Worm (Caenorhabditis elegans) whole organism, L1 larva: Measurements from ENCODE around the gene M28.10.

Experiments used
- F16B12.6 ChIP-seq: fragments of 150-350 bp; optimal IDR thresholded peaks from 2 replicates; lab custom pipeline; 2014; ENCODE audit warnings: missing biosample characterization, missing genetic modification characterization
- aha-1 ChIP-seq: fragments of 150-350 bp; optimal IDR thresholded peaks from 2 replicates; lab custom pipeline; 2014; ENCODE audit warnings: missing biosample characterization, missing genetic modification characterization
- ceh-8 ChIP-seq: fragments of 200-800 bp; sonication (Bioruptor generic); optimal IDR thresholded peaks from 2 replicates; lab custom pipeline; 2018; ENCODE audit warnings: mild to moderate bottlenecking, missing genetic modification characterization, moderate library complexity, missing compliant biosample characterization
- ceh-82 ChIP-seq, 3 experiments: fragments of 150-350 bp in 1 of 3; sonication (generic microtip) in 2 of 3; optimal IDR thresholded peaks; 2 replicates each; lab custom pipeline; 2014 to 2017; ENCODE audit warnings: missing biosample characterization in 3 of 3, missing genetic modification characterization in 3 of 3
- ces-1 ChIP-seq: fragments of 150-350 bp; optimal IDR thresholded peaks from 2 replicates; lab custom pipeline; 2014; ENCODE audit warnings: missing biosample characterization, missing genetic modification reagents, missing genetic modification characterization
- dpl-1 ChIP-seq, 3 experiments: fragments of 150-350 bp in 2 of 3; sonication (generic microtip) in 1 of 3; optimal IDR thresholded peaks; 2 replicates each; lab custom pipeline; 2014 to 2017; ENCODE audit warnings: missing biosample characterization in 3 of 3, missing genetic modification characterization in 3 of 3, missing genetic modification reagents in 3 of 3
- efl-1 ChIP-seq, 4 experiments: fragments of 150-350 bp; optimal IDR thresholded peaks in 3 of 4; peaks in 1 of 4; 1 replicate in 1 of 4; 2 replicates in 3 of 4; lab custom pipeline; 2014; ENCODE audit warnings: missing biosample characterization in 2 of 4, missing genetic modification characterization in 2 of 4, missing genetic modification reagents in 2 of 4
- egl-27 ChIP-seq, 2 experiments: fragments of 150-350 bp in 1 of 2; sonication (generic microtip); optimal IDR thresholded peaks; 3 replicates each; lab custom pipeline; 2017 to 2018; ENCODE audit warnings: missing biosample characterization in 2 of 2, missing genetic modification characterization in 2 of 2, missing genetic modification reagents in 2 of 2
- elt-2 ChIP-seq: sonication (generic microtip); optimal IDR thresholded peaks from 2 replicates; lab custom pipeline; 2016; ENCODE audit warnings: missing genetic modification characterization, mild to moderate bottlenecking, inconsistent platforms, missing compliant biosample characterization, missing genetic modification reagents
- fkh-8 ChIP-seq: sonication (generic microtip); optimal IDR thresholded peaks from 2 replicates; lab custom pipeline; 2016; ENCODE audit warnings: mild to moderate bottlenecking, missing genetic modification characterization, missing compliant biosample characterization
- isw-1 ChIP-seq: fragments of 200-800 bp; sonication (Bioruptor generic); IDR thresholded peaks from 2 replicates; pipeline ENCODE4 v1.3.6; 2022; ENCODE audit warnings: missing genetic modification characterization, missing compliant biosample characterization
- lin-14 ChIP-seq: fragments of 200-800 bp; sonication (Bioruptor generic); optimal IDR thresholded peaks from 2 replicates; lab custom pipeline; 2018; ENCODE audit warnings: mild to moderate bottlenecking, missing genetic modification characterization, moderate library complexity, missing compliant biosample characterization
- lin-15B ChIP-seq: fragments of 150-350 bp; sonication (generic microtip); optimal IDR thresholded peaks from 3 replicates; lab custom pipeline; 2014; ENCODE audit warnings: missing biosample characterization, missing genetic modification characterization
- lin-35 ChIP-seq, 2 experiments: fragments of 150-350 bp; optimal IDR thresholded peaks; 2 replicates each; lab custom pipeline; 2014; ENCODE audit warnings: missing biosample characterization in 2 of 2, missing genetic modification characterization in 2 of 2, missing genetic modification reagents in 2 of 2
- lin-39 ChIP-seq: fragments of 150-350 bp; optimal IDR thresholded peaks from 2 replicates; lab custom pipeline; 2014; ENCODE audit warnings: missing biosample characterization, missing genetic modification reagents, missing genetic modification characterization
- lsy-2 ChIP-seq, 2 experiments: fragments of 150-350 bp; optimal IDR thresholded peaks; 2 replicates each; lab custom pipeline; 2014; ENCODE audit warnings: missing biosample characterization in 2 of 2, missing genetic modification characterization in 2 of 2
- mab-9 ChIP-seq: fragments of 200-800 bp; sonication (Bioruptor generic); IDR thresholded peaks from 2 replicates; pipeline ENCODE4 v1.3.6; 2022; ENCODE audit warnings: missing genetic modification reagents, missing genetic modification characterization, missing compliant biosample characterization
- mdl-1 ChIP-seq, 2 experiments: fragments of 150-350 bp; optimal IDR thresholded peaks; 2 replicates each; lab custom pipeline; 2014 to 2017; ENCODE audit warnings: missing biosample characterization in 2 of 2, missing genetic modification characterization in 2 of 2, inconsistent platforms in 1 of 2
- mep-1 ChIP-seq: fragments of 150-350 bp; optimal IDR thresholded peaks from 2 replicates; lab custom pipeline; 2014; ENCODE audit warnings: missing biosample characterization, missing genetic modification characterization
- nhr-19 ChIP-seq: fragments of 200-800 bp; sonication (Bioruptor generic); conservative IDR thresholded peaks from 2 replicates; pipeline ENCODE4 v1.3.6; 2022; ENCODE audit warnings: missing genetic modification characterization, missing compliant biosample characterization
- nhr-20 ChIP-seq: sonication (generic microtip); optimal IDR thresholded peaks from 2 replicates; lab custom pipeline; 2016; ENCODE audit warnings: mild to moderate bottlenecking, missing genetic modification characterization, missing compliant biosample characterization
- nhr-237 ChIP-seq: fragments of 150-350 bp; optimal IDR thresholded peaks from 2 replicates; lab custom pipeline; 2014; ENCODE audit warnings: missing biosample characterization, missing genetic modification characterization
- nhr-47 ChIP-seq: sonication (generic microtip); optimal IDR thresholded peaks from 2 replicates; lab custom pipeline; 2016; ENCODE audit warnings: mild to moderate bottlenecking, missing genetic modification characterization, moderate library complexity, missing compliant biosample characterization
- nhr-71 ChIP-seq: sonication (generic microtip); optimal IDR thresholded peaks from 2 replicates; lab custom pipeline; 2016; ENCODE audit warnings: mild to moderate bottlenecking, missing genetic modification characterization, moderate library complexity, missing compliant biosample characterization
- nhr-76 ChIP-seq: sonication (generic microtip); optimal IDR thresholded peaks from 2 replicates; lab custom pipeline; 2017; ENCODE audit warnings: missing biosample characterization, missing genetic modification characterization
- nhr-85 ChIP-seq: sonication (generic microtip); peaks from one replicate; lab custom pipeline; 2016; ENCODE audit warnings: missing genetic modification characterization, inconsistent platforms, missing compliant biosample characterization
- pax-3 ChIP-seq: fragments of 200-800 bp; sonication (Bioruptor generic); optimal IDR thresholded peaks from 2 replicates; lab custom pipeline; 2018; ENCODE audit warnings: mild to moderate bottlenecking, missing genetic modification characterization, moderate library complexity, missing compliant biosample characterization
- pqm-1 ChIP-seq: sonication (generic microtip); optimal IDR thresholded peaks from 3 replicates; lab custom pipeline; 2017; ENCODE audit warnings: missing biosample characterization, missing genetic modification characterization
- snu-23 ChIP-seq: sonication (generic microtip); optimal IDR thresholded peaks from 2 replicates; lab custom pipeline; 2016; ENCODE audit warnings: missing genetic modification characterization, missing compliant biosample characterization
- sox-4 ChIP-seq: sonication (generic microtip); optimal IDR thresholded peaks from 2 replicates; lab custom pipeline; 2016; ENCODE audit warnings: missing genetic modification characterization, missing compliant biosample characterization
- sptf-1 ChIP-seq: fragments of 150-350 bp; optimal IDR thresholded peaks from 2 replicates; lab custom pipeline; 2014; ENCODE audit warnings: missing biosample characterization, missing genetic modification characterization
- sup-37 ChIP-seq: fragments of 200-800 bp; sonication (Bioruptor generic); optimal IDR thresholded peaks from 2 replicates; lab custom pipeline; 2018; ENCODE audit warnings: mild to moderate bottlenecking, missing genetic modification characterization, missing compliant biosample characterization
- tbx-2 ChIP-seq: sonication (generic microtip); optimal IDR thresholded peaks from 2 replicates; lab custom pipeline; 2016; ENCODE audit warnings: missing genetic modification characterization, missing compliant biosample characterization
- tlp-1 ChIP-seq: fragments of 150-350 bp; optimal IDR thresholded peaks from 2 replicates; lab custom pipeline; 2014; ENCODE audit warnings: missing biosample characterization, missing genetic modification characterization
- unc-62 ChIP-seq: fragments of 150-350 bp; optimal IDR thresholded peaks from 2 replicates; lab custom pipeline; 2014; ENCODE audit warnings: missing biosample characterization, missing genetic modification reagents, missing genetic modification characterization
- vab-15 ChIP-seq: sonication (generic microtip); optimal IDR thresholded peaks from 2 replicates; lab custom pipeline; 2017; ENCODE audit warnings: missing genotype, mild to moderate bottlenecking, missing genetic modification characterization, missing compliant biosample characterization
- zag-1 ChIP-seq: fragments of 150-350 bp; optimal IDR thresholded peaks from 2 replicates; lab custom pipeline; 2014; ENCODE audit warnings: missing biosample characterization, missing genetic modification characterization

Gene M28.10

ce11 chrII:10607238-10607961 lies 39.9 kb upstream of the M28.10 start, which contains the start of gene ccm-3 (continued):
- TF ChIP-seq lin-15B (tag; lab: Kevin White, UChicago), result peak; percentile 64
- TF ChIP-seq fkh-8 (tag; lab: Kevin White, UChicago), result peak; percentile 28
- TF ChIP-seq nhr-47, result peak; percentile 30
- TF ChIP-seq egl-27 (tag; optimal IDR thresholded peaks at IDR 0.05; lab: Kevin White, UChicago), result no peak
- no peak for TF ChIP-seq mep-1 (tag; lab: Kevin White, UChicago)
- no peak for TF ChIP-seq unc-62 (GFP tag; lab: Kevin White, UChicago)
- no peak for TF ChIP-seq vab-15 (tag; lab: Kevin White, UChicago)
- TF ChIP-seq F16B12.6, result peak; percentile 3

DNA sequence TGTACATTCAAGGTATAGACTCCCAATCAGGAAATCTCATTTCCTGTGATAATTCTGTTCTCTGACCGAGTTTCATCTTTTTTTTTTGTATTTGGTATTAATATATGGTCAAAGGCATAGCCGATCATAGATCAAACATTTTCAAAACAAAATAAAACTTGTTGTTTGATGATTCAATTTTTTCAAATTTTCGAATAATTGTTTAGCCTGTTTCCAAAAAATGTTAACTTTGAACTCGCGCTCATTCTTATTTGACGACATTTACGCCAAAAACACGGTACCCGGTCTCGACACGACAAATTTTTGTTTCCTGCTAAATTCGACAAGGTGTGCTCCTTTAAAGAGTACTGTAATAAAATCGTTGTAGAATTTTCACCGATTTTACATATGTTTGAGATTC lies 38.5 kb upstream of the M28.10 start:
- TF ChIP-seq efl-1 (optimal IDR thresholded peaks at IDR 0.05; lab: Kevin White, UChicago) (no peak), efl-1 (GFP tag; optimal IDR thresholded peaks at IDR 0.05 in 1 of 2; lab: Kevin White, UChicago) (peak in 1 of 2 experiments; percentile 65), nhr-237 (tag; lab: Kevin White, UChicago) (no peak)

DNA sequence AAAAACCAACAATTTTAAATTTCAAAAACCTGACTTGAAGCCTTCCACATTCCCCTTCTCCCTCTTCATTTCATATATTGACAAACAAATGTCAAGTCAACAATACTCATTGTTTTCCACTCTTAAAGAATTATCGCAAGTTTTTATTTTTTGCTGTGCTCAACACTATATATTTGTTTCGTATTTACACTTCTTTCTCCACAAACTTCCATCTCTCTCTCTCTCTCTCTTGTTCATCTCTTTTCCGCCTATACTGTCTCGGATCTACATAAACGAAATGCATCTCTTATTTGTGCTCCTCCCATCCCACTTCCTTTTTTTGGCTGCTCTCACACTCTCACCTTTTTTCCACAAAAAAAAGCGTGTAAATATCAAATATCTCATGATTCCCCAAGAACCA lies 34.6 kb upstream of the M28.10 start, which contains the start of gene C14A4.12:
Gene C14A4.12 (plus strand): TSS at position 301 of the 400 bp plus-strand sequence.
- no peak for TF ChIP-seq nhr-19 (GFP tag; lab: Robert Waterston, UW)
- TF ChIP-seq, all 84 proteins: peak for 0

ce11 chrII:10618157-10618556 lies 29.2 kb upstream of the M28.10 start, which contains the start of gene C14A4.13:
TSS of gene C14A4.13 (plus strand) at chrII:10618457.
- TF ChIP-seq zag-1 (no peak), nhr-76 (tag; lab: Kevin White, UChicago) (no peak), sox-4 (no peak), pax-3 (tag; lab: Kevin White, UChicago) (no peak), aha-1 (tag; lab: Kevin White, UChicago) (no peak)

ce11 chrII:10621965-10622364 lies 25.4 kb upstream of the M28.10 start, which contains the start of gene cutl-9:
TSS of gene cutl-9 (plus strand) at chrII:10622265.
- TF ChIP-seq tbx-2 (no peak), nhr-237 (tag; lab: Kevin White, UChicago) (no peak), tlp-1 (tag; lab: Kevin White, UChicago) (no peak), sup-37 (no peak), pax-3 (tag; lab: Kevin White, UChicago) (no peak), sptf-1 (tag; lab: Kevin White, UChicago) (no peak), snu-23 (GFP tag; lab: Kevin White, UChicago) (no peak), nhr-71 (tag; lab: Kevin White, UChicago) (no peak), F16B12.6 (no peak), nhr-20 (tag; lab: Kevin White, UChicago) (no peak), dpl-1 (GFP tag; optimal IDR thresholded peaks at IDR 0.05; lab: Kevin White, UChicago) (no peak), ceh-8 (GFP tag; lab: Kevin White, UChicago) (no peak)

DNA sequence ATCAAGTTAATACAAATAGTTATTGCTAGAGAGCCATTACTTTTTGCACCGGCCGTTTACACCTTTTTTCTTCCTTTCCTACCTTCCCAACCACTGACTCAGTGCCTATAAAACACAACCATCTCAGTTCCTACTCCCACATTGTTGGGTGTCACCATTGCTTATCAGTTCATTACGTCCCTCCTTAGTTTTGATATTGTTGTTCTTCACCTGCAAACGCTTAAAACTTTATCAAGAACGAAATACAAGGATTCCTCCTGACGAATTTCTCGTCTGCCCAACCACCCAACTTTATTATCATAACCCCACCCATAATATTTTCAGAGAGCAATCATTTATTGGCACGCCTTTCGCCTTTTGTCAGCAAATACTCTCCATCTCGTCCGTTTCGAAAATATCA lies 20.2 kb upstream of the M28.10 start:
- TF ChIP-seq pqm-1, result peak; percentile 11
- no peak for TF ChIP-seq lin-39 (tag; lab: Kevin White, UChicago)
- peak; percentile 80 for TF ChIP-seq elt-2 (tag; lab: Kevin White, UChicago)
- peak; percentile 14 for TF ChIP-seq lin-14

DNA sequence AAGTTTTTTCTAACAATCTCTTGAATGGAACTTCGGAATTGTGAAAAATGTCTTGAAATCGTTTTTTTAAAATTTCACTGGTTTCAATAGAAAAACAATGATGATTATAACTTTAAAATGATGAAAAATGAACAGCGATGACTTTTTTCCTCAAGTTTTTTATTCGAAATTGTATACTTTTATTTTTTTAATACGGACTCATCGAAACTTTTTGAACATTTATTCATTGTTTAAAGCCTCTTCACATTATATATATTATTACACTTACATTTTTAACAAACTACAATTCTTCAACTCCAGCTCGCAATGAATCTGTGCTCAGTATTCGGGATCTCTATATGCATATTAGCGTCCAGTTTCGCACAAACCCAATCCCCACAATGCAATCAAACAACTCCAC lies 19.4 kb upstream of the M28.10 start, which contains the start of gene M28.8:
Gene M28.8 (plus strand): TSS at position 301 of the 400 bp plus-strand sequence.
- TF ChIP-seq ceh-8 (GFP tag; lab: Kevin White, UChicago) (no peak), mab-9 (GFP tag; lab: Robert Waterston, UW) (no peak), vab-15 (tag; lab: Kevin White, UChicago) (no peak), lin-35 (GFP tag; optimal IDR thresholded peaks at IDR 0.05; lab: Kevin White, UChicago) (no peak), lin-39 (tag; lab: Kevin White, UChicago) (no peak), ceh-82 (tag; optimal IDR thresholded peaks at IDR 0.05; lab: Kevin White, UChicago) (no peak), nhr-76 (tag; lab: Kevin White, UChicago) (no peak), lsy-2 (tag; optimal IDR thresholded peaks at IDR 0.05; lab: Kevin White, UChicago) (no peak), mdl-1 (tag; optimal IDR thresholded peaks at IDR 0.05; lab: Kevin White, UChicago) (no peak), pax-3 (tag; lab: Kevin White, UChicago) (no peak), unc-62 (GFP tag; lab: Kevin White, UChicago) (no peak), nhr-85 (no peak), nhr-47 (no peak), ces-1 (no peak), isw-1 (GFP tag; lab: Robert Waterston, UW) (no peak)
